Comparison of ENCODE assay signal across 2 worm cellular contexts in the genomic region with DNA sequence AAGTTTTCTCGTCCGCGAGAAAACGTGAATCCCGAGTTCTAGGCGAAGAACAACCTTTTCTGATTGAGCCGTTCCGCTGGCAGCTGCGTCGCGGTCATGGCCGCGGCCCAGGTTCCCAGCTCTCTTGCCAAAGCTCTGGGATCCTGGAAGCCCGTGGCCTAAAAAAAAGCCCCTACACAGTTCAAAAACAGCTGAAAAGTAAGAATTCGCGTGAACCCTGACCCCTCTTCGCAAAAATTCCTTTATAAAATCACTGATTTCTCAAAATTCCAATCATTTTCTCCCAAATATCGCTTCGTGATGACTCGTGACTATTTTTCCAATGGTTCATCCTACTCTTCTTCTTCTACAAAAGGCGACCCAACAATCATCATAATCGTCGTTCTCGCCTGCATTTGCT.
TF ChIP-seq lines count a peak whose summit lies in the region.

TSS of gene T06A10.107 (plus strand) at position 301 of the 400 bp plus-strand sequence.

TF ChIP-seq in whole organism, L4 larva, 104 proteins besides CTCF, POLR2A, EP300 and RAD21:
- TF ChIP-seq nhr-48 (tag; optimal IDR thresholded peaks at IDR 0.05; lab: Kevin White, UChicago) (no peak), sdz-12 (GFP tag; optimal IDR thresholded peaks at IDR 0.05; lab: Kevin White, UChicago) (no peak), saeg-2 (GFP tag; IDR thresholded peaks at IDR 0.05; lab: Robert Waterston, UW) (no peak), snpc-1.2 (GFP tag; IDR thresholded peaks at IDR 0.05; lab: Robert Waterston, UW) (no peak), set-16 (GFP tag; IDR thresholded peaks at IDR 0.05; lab: Robert Waterston, UW) (peak; percentile 67)
TF ChIP-seq in whole organism, L4 larva: peak in this region for 1.

TF ChIP-seq in whole organism, young adult, 124 proteins besides CTCF, POLR2A, EP300 and RAD21:
- TF ChIP-seq ceh-58 (GFP tag; IDR thresholded peaks at IDR 0.05; lab: Robert Waterston, UW): peak; percentile 28; the same call in 1 of the 2 replicates
- TF ChIP-seq atf-7 (tag; optimal IDR thresholded peaks at IDR 0.05; lab: Kevin White, UChicago): no peak
- no peak for TF ChIP-seq F55B11.4 (tag; optimal IDR thresholded peaks at IDR 0.05; lab: Kevin White, UChicago; ENCODE audit: borderline replicate concordance, insufficient read depth)
- TF ChIP-seq K11D2.4 (GFP tag; IDR thresholded peaks at IDR 0.05; lab: Robert Waterston, UW): no peak
- TF ChIP-seq zim-3 (tag; optimal IDR thresholded peaks at IDR 0.05; lab: Kevin White, UChicago): no peak
- TF ChIP-seq snpc-1.3 (tag; optimal IDR thresholded peaks at IDR 0.05; lab: Kevin White, UChicago; ENCODE audit: insufficient read depth): no peak
- no peak for TF ChIP-seq madf-6 (GFP tag; IDR thresholded peaks at IDR 0.05; lab: Robert Waterston, UW)
- TF ChIP-seq Y95B8A.8 (GFP tag; IDR thresholded peaks at IDR 0.05; lab: Robert Waterston, UW): no peak
- no peak for TF ChIP-seq snpc-4 (GFP tag; optimal IDR thresholded peaks at IDR 0.05; lab: Kevin White, UChicago)
- TF ChIP-seq snpc-4 (tag; optimal IDR thresholded peaks at IDR 0.05; lab: Kevin White, UChicago): peak in 1 of 4 experiments; percentile 25
- TF ChIP-seq zfh-2 (GFP tag; conservative IDR thresholded peaks at IDR 0.05; lab: Robert Waterston, UW): 0 out of 2 replicates have a peak, but pooled peaks have one; percentile 39
- TF ChIP-seq egl-44 (GFP tag; IDR thresholded peaks at IDR 0.05; lab: Robert Waterston, UW): no peak
- no peak for TF ChIP-seq dpl-1 (GFP tag; optimal IDR thresholded peaks at IDR 0.05; lab: Kevin White, UChicago)
